Fruit fly (Drosophila melanogaster): ENCODE results near the gene CG8833.

DNA sequence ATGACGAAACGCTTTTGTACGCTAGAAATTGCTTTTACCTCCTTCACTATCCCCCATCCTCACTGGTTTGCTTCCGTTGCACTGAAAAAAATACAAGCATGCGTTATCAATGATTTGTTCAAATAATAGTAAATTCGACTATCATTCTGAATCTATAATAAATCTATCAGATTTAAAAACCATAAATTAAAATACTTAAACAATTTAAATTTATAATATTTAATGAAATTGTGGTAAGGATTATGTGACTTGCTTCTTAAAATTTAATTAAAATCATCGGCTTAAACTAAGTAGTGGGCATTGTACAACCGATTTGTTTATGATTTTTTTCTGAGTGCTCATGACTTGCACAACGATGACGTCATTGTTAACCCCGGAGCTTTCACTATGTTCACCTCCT is 23.3 kb downstream of the CG8833 start:
- TF ChIP-seq Myc (optimal IDR thresholded peaks at IDR 0.05) (no peak), psq (optimal IDR thresholded peaks at IDR 0.05) (no peak), h (optimal IDR thresholded peaks at IDR 0.05) (no peak), insv (optimal IDR thresholded peaks at IDR 0.05) (no peak), Sin3A (optimal IDR thresholded peaks at IDR 0.05) (no peak)
